Fruit fly (Drosophila melanogaster) whole organism, embryonic: ENCODE results near the gene CG11596.

Experiments
- CG17328 ChIP-seq: fragments of 200-800 bp; sonication (Bioruptor generic); IDR thresholded peaks from 2 replicates; pipeline ENCODE4 v1.3.6; 2022; ENCODE audit warnings: missing biosample characterization, missing genetic modification characterization
- CG34422 ChIP-seq: fragments of 200-800 bp; sonication (Bioruptor generic); IDR thresholded peaks from 3 replicates; pipeline ENCODE4 v1.3.6; 2022; ENCODE audit warnings: missing biosample characterization, missing genetic modification characterization
- Hr78 ChIP-seq, 2 experiments: fragments of 200-800 bp in 1 of 2; fragments of >200 bp in 1 of 2; sonication (Bioruptor generic) in 1 of 2; optimal IDR thresholded peaks; 2 replicates each; lab custom pipeline; 2017 to 2019; ENCODE audit warnings: missing biosample characterization in 2 of 2, missing genetic modification characterization in 2 of 2, mild to moderate bottlenecking in 1 of 2, moderate library complexity in 1 of 2
- Opbp ChIP-seq: fragments of 200-800 bp; sonication (Bioruptor generic); IDR thresholded peaks from 3 replicates; pipeline ENCODE4 v1.3.6; 2022; ENCODE audit warnings: missing biosample characterization, missing genetic modification characterization; ENCODE audit not compliant: partially characterized antibody
- chm ChIP-seq: fragments of 200-800 bp; sonication (Bioruptor generic); IDR thresholded peaks from 2 replicates; pipeline ENCODE4 v1.3.6; 2022; ENCODE audit warnings: missing biosample characterization, missing genetic modification characterization
- yki ChIP-seq: fragments of >200 bp; optimal IDR thresholded peaks from 3 replicates; lab custom pipeline; 2018

DNA sequence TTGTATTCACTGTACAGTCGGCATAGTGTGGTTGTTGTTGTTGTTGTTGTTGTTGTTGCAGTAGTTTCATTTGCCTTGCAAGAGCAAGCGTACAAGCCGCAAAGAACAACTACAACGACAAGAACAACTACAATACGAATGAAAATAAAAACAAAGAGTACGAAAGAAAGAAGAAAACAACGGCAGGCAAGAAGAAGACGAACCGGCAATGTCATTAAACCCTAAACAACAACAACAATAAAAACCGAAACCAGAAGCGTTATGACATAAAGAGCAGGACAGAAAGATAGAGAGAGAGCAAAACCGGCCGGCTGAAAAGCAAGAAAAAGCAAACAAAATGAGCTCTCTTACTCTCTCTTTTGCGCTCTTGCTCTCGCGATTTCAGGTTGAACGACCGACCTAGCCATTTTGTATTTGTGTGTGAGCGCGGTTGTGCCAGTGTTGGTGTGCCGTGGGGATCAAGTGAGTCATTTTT is 20.5 kb downstream of the CG11596 start:
- TF ChIP-seq CG17328, result no peak
- no peak for TF ChIP-seq Opbp
- no peak for TF ChIP-seq Hr78 (GFP tag; optimal IDR thresholded peaks at IDR 0.05; lab: Kevin White, UChicago)
- no peak; the same call in 2 of the 3 replicates for TF ChIP-seq CG34422
- TF ChIP-seq chm (GFP tag; lab: Robert Waterston, UW), result no peak
- peak; percentile 78 for TF ChIP-seq yki (lab: Kevin White, UChicago)
